Worm (Caenorhabditis elegans) whole organism, L1 larva: ENCODE measurements around the gene F47E1.1.

ENCODE experiments used
- C04F5.9 ChIP-seq: sonication (generic microtip); optimal IDR thresholded peaks from 2 replicates; lab custom pipeline; 2016; ENCODE audit warnings: missing genetic modification characterization, missing compliant biosample characterization
- F16B12.6 ChIP-seq: fragments of 150-350 bp; optimal IDR thresholded peaks from 2 replicates; lab custom pipeline; 2014; ENCODE audit warnings: missing biosample characterization, missing genetic modification characterization
- ama-1 ChIP-seq: fragments of 150-350 bp; optimal IDR thresholded peaks from 2 replicates; lab custom pipeline; 2014
- ceh-82 ChIP-seq, 3 experiments: fragments of 150-350 bp in 1 of 3; sonication (generic microtip) in 2 of 3; optimal IDR thresholded peaks; 2 replicates each; lab custom pipeline; 2014 to 2017; ENCODE audit warnings: missing biosample characterization in 3 of 3, missing genetic modification characterization in 3 of 3
- efl-1 ChIP-seq, 4 experiments: fragments of 150-350 bp; optimal IDR thresholded peaks in 3 of 4; peaks in 1 of 4; 1 replicate in 1 of 4; 2 replicates in 3 of 4; lab custom pipeline; 2014; ENCODE audit warnings: missing biosample characterization in 2 of 4, missing genetic modification characterization in 2 of 4, missing genetic modification reagents in 2 of 4
- elt-2 ChIP-seq: sonication (generic microtip); optimal IDR thresholded peaks from 2 replicates; lab custom pipeline; 2016; ENCODE audit warnings: missing genetic modification characterization, mild to moderate bottlenecking, inconsistent platforms, missing compliant biosample characterization, missing genetic modification reagents
- elt-3 ChIP-seq, 6 experiments: fragments of 150-350 bp in 1 of 6; sonication (generic microtip); optimal IDR thresholded peaks; 2 replicates each; lab custom pipeline; 2017 to 2018; ENCODE audit warnings: missing biosample characterization in 6 of 6, missing genetic modification characterization in 6 of 6, inconsistent platforms in 1 of 6
- fkh-10 ChIP-seq: sonication (generic microtip); optimal IDR thresholded peaks from 2 replicates; lab custom pipeline; 2017; ENCODE audit warnings: missing biosample characterization, missing genetic modification reagents, missing genetic modification characterization
- fos-1 ChIP-seq: fragments of 150-350 bp; optimal IDR thresholded peaks from 2 replicates; lab custom pipeline; 2014; ENCODE audit warnings: missing biosample characterization, missing genetic modification characterization
- hlh-4 ChIP-seq: sonication (generic microtip); optimal IDR thresholded peaks from 2 replicates; lab custom pipeline; 2016; ENCODE audit warnings: mild to moderate bottlenecking, missing genetic modification characterization, missing compliant biosample characterization
- isw-1 ChIP-seq: fragments of 200-800 bp; sonication (Bioruptor generic); IDR thresholded peaks from 2 replicates; pipeline ENCODE4 v1.3.6; 2022; ENCODE audit warnings: missing genetic modification characterization, missing compliant biosample characterization
- jun-1 ChIP-seq: fragments of 150-350 bp; optimal IDR thresholded peaks from 2 replicates; lab custom pipeline; 2014; ENCODE audit warnings: missing biosample characterization, missing genetic modification reagents, missing genetic modification characterization
- lin-14 ChIP-seq: fragments of 200-800 bp; sonication (Bioruptor generic); optimal IDR thresholded peaks from 2 replicates; lab custom pipeline; 2018; ENCODE audit warnings: mild to moderate bottlenecking, missing genetic modification characterization, moderate library complexity, missing compliant biosample characterization
- lin-35 ChIP-seq, 2 experiments: fragments of 150-350 bp; optimal IDR thresholded peaks; 2 replicates each; lab custom pipeline; 2014; ENCODE audit warnings: missing biosample characterization in 2 of 2, missing genetic modification characterization in 2 of 2, missing genetic modification reagents in 2 of 2
- lin-39 ChIP-seq: fragments of 150-350 bp; optimal IDR thresholded peaks from 2 replicates; lab custom pipeline; 2014; ENCODE audit warnings: missing biosample characterization, missing genetic modification reagents, missing genetic modification characterization
- lsy-2 ChIP-seq, 2 experiments: fragments of 150-350 bp; optimal IDR thresholded peaks; 2 replicates each; lab custom pipeline; 2014; ENCODE audit warnings: missing biosample characterization in 2 of 2, missing genetic modification characterization in 2 of 2
- mdl-1 ChIP-seq, 2 experiments: fragments of 150-350 bp; optimal IDR thresholded peaks; 2 replicates each; lab custom pipeline; 2014 to 2017; ENCODE audit warnings: missing biosample characterization in 2 of 2, missing genetic modification characterization in 2 of 2, inconsistent platforms in 1 of 2
- mef-2 ChIP-seq: fragments of 150-350 bp; optimal IDR thresholded peaks from 2 replicates; lab custom pipeline; 2014; ENCODE audit warnings: missing biosample characterization, missing genetic modification characterization
- nhr-11 ChIP-seq: fragments of 150-350 bp; optimal IDR thresholded peaks from 2 replicates; lab custom pipeline; 2014; ENCODE audit warnings: missing biosample characterization, missing genetic modification characterization
- nhr-12 ChIP-seq: sonication (generic microtip); optimal IDR thresholded peaks from 2 replicates; lab custom pipeline; 2017; ENCODE audit warnings: missing biosample characterization, missing genetic modification characterization
- nhr-76 ChIP-seq: sonication (generic microtip); optimal IDR thresholded peaks from 2 replicates; lab custom pipeline; 2017; ENCODE audit warnings: missing biosample characterization, missing genetic modification characterization
- nhr-85 ChIP-seq: sonication (generic microtip); peaks from one replicate; lab custom pipeline; 2016; ENCODE audit warnings: missing genetic modification characterization, inconsistent platforms, missing compliant biosample characterization
- nhr-90 ChIP-seq: sonication (generic microtip); optimal IDR thresholded peaks from 2 replicates; lab custom pipeline; 2016; ENCODE audit warnings: mild to moderate bottlenecking, missing genetic modification characterization, missing compliant biosample characterization; ENCODE audit not compliant: poor library complexity
- rnt-1 ChIP-seq: sonication (generic microtip); optimal IDR thresholded peaks from 2 replicates; lab custom pipeline; 2016; ENCODE audit warnings: mild to moderate bottlenecking, missing genetic modification characterization, moderate library complexity, missing compliant biosample characterization
- sox-4 ChIP-seq: sonication (generic microtip); optimal IDR thresholded peaks from 2 replicates; lab custom pipeline; 2016; ENCODE audit warnings: missing genetic modification characterization, missing compliant biosample characterization
- sup-37 ChIP-seq: fragments of 200-800 bp; sonication (Bioruptor generic); optimal IDR thresholded peaks from 2 replicates; lab custom pipeline; 2018; ENCODE audit warnings: mild to moderate bottlenecking, missing genetic modification characterization, missing compliant biosample characterization
- tlp-1 ChIP-seq: fragments of 150-350 bp; optimal IDR thresholded peaks from 2 replicates; lab custom pipeline; 2014; ENCODE audit warnings: missing biosample characterization, missing genetic modification characterization
- unc-98 ChIP-seq: fragments of 200-800 bp; sonication (Bioruptor generic); IDR thresholded peaks from 2 replicates; pipeline ENCODE4 v1.3.6; 2022; ENCODE audit warnings: missing genetic modification characterization, missing compliant biosample characterization
- ztf-11 ChIP-seq, 2 experiments: sonication (generic microtip); optimal IDR thresholded peaks; 2 replicates each; lab custom pipeline; 2016 to 2017; ENCODE audit warnings: missing genetic modification characterization in 2 of 2, missing biosample characterization in 1 of 2, missing compliant biosample characterization in 1 of 2
- ztf-4 ChIP-seq: fragments of 150-350 bp; optimal IDR thresholded peaks from 2 replicates; lab custom pipeline; 2014; ENCODE audit warnings: missing biosample characterization, missing genetic modification characterization

F47E1.1 gene

ce11 chrX:9034310-9034709, 42.7 kb upstream of the F47E1.1 start, which contains the start of gene nep-22:
TSS of gene nep-22 (plus strand) at chrX:9034554.
- TF ChIP-seq mef-2 (tag; lab: Kevin White, UChicago) (no peak), unc-98 (GFP tag; lab: Robert Waterston, UW) (no peak), sup-37 (no peak), fkh-10 (GFP tag; lab: Kevin White, UChicago) (no peak), sox-4 (tag; lab: Kevin White, UChicago) (no peak), jun-1 (tag; lab: Kevin White, UChicago) (no peak), ztf-4 (tag; lab: Kevin White, UChicago) (no peak), tlp-1 (tag; lab: Kevin White, UChicago) (no peak), nhr-76 (tag; lab: Kevin White, UChicago) (no peak), hlh-4 (tag; lab: Kevin White, UChicago) (no peak), nhr-90 (tag; lab: Kevin White, UChicago) (no peak), lin-35 (GFP tag; optimal IDR thresholded peaks at IDR 0.05; lab: Kevin White, UChicago) (peak in 1 of 2 experiments; percentile 14), ztf-11 (tag; optimal IDR thresholded peaks at IDR 0.05; lab: Kevin White, UChicago) (no peak), ceh-82 (tag; optimal IDR thresholded peaks at IDR 0.05; lab: Kevin White, UChicago) (no peak), elt-2 (peak; percentile 70)

DNA sequence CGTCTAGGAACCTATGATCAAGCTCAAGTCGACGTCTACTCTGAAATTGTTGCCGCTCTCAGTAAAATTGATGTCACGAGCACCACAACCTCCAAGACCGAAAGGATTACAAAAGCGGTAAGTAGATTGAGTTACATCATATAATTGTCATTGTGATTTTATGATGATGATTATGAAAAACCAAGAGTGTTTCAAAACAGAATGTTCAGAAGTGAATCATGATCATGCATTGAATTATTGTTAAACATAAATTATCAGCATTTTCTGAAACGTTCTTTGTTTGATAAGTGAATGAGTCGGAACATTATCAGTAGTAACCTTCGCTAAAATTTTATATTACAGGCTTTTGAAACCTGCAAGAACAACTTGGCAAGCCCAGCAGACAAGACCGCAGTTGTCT, 41.8 kb upstream of the F47E1.1 start:
- TF ChIP-seq elt-2 (peak; percentile 50), ceh-82 (tag; optimal IDR thresholded peaks at IDR 0.05; lab: Kevin White, UChicago) (no peak), C04F5.9 (no peak), nhr-11 (no peak), mdl-1 (tag; optimal IDR thresholded peaks at IDR 0.05; lab: Kevin White, UChicago) (no peak), efl-1 (optimal IDR thresholded peaks at IDR 0.05; lab: Kevin White, UChicago) (no peak), efl-1 (GFP tag; optimal IDR thresholded peaks at IDR 0.05 in 1 of 2; lab: Kevin White, UChicago) (peak in 1 of 2 experiments; percentile 56), elt-3 (tag; optimal IDR thresholded peaks at IDR 0.05; lab: Kevin White, UChicago) (no peak), nhr-12 (no peak), lin-39 (tag; lab: Kevin White, UChicago) (no peak), rnt-1 (no peak)

ce11 chrX:9036237-9036636, 40.7 kb upstream of the F47E1.1 start:
- peak; percentile 52 for TF ChIP-seq elt-2
- TF ChIP-seq fos-1 (tag; lab: Kevin White, UChicago), result no peak

DNA sequence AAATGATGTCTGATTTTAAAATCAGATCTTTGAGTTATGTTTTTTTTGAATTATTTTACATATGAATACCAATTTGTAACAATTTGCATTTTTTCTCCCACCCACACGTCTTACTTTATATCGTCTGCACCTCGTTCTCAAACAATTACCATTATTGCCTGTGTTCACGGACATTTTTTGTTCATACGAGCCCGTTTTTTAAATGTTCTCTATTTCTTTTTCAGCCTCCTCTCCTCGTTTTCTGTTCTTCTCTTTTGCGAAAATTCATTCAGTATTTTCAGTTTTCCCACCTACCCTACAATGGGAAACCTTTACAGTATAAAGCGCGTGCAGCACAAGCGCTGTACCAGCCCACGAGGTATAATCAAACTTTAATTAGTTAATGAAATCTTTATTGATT, 31.1 kb upstream of the F47E1.1 start, which contains the start of gene prdm-14:
prdm-14 (plus strand) TSS at position 301 of the 400 bp plus-strand sequence.
- no peak for TF ChIP-seq ama-1 (lab: Kevin White, UChicago)
- TF ChIP-seq sox-4 (tag; lab: Kevin White, UChicago), result no peak
- no peak for TF ChIP-seq efl-1 (optimal IDR thresholded peaks at IDR 0.05; lab: Kevin White, UChicago)
- TF ChIP-seq efl-1 (GFP tag; optimal IDR thresholded peaks at IDR 0.05 in 1 of 2; lab: Kevin White, UChicago), result peak in 1 of 2 experiments; percentile 9
- TF ChIP-seq, all 84 proteins: peak for 1

ce11 chrX:9048657-9049056, 28.3 kb upstream of the F47E1.1 start, which contains the start of gene F47E1.20:
TSS of gene F47E1.20 (plus strand) at chrX:9048957.
- no peak for TF ChIP-seq isw-1
- TF ChIP-seq lin-39 (tag; lab: Kevin White, UChicago), result no peak
- no peak for TF ChIP-seq nhr-90 (tag; lab: Kevin White, UChicago)
- TF ChIP-seq lsy-2 (tag; optimal IDR thresholded peaks at IDR 0.05; lab: Kevin White, UChicago), result no peak
- TF ChIP-seq, all 84 proteins: peak for 0

DNA sequence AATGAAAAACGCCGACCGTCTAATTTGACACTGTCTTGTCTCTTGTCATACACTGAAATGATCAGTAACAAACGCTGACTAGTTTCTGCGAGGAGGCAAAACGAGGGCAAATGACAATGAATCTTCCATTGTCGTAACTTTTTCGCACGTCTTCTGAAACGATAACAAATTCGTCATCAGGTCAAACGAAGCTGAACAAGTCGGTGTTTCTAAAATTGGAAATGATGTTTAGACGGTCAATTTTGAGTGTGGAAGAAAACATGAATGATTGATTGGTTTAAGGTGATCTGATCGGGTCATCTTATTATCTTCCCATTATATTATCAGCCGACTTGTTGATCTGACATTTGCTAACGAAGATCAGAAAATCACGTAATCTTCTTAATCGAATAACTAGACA, 23.6 kb upstream of the F47E1.1 start:
- TF ChIP-seq elt-3 (tag; optimal IDR thresholded peaks at IDR 0.05; lab: Kevin White, UChicago), result peak in 1 of 6 experiments; percentile 53
- TF ChIP-seq nhr-85, result peak; percentile 49
- peak; percentile 3 for TF ChIP-seq lin-14 (GFP tag; lab: Kevin White, UChicago)
- TF ChIP-seq F16B12.6 (tag; lab: Kevin White, UChicago), result no peak
